Fruit fly (Drosophila melanogaster): ENCODE results near the gene CG42526.

The CG42526 gene

DNA sequence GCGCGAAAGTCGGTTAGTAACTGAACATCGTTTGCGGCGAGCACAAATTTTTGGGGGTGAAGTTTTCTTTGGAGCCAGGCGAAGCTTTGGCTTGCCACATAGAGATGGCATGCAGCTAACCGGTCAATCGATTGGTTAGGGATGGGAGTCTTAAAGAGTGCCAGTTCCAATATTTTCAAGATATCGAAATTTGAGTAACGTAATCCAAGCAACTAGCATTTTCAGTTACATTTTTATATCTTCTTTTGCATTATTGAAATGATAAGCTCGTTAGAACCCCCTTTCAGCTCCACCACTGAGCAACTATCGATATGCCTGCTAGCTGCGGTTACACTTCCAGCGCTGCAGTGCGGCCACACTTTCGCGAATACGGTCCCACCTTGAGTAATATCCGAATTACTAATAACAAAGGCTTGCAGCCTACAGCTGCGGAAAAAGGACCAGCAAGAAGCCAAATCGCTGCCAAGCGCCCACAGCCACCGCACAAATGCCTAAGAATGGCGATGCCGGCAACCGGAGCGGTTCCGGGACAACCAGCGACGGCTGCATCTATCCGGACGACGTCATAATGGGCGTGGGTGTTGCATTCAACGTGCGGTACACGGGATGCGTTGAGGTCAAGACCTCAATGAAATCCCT lies 8.4 kb downstream of the CG42526 start, which contains the start of the genes Atat and Shc (continued):
- TF ChIP-seq Ets96B (tag; optimal IDR thresholded peaks at IDR 0.05): peak; percentile 97
- peak; percentile 100 for TF ChIP-seq Sox15 (GFP tag; optimal IDR thresholded peaks at IDR 0.05)
- TF ChIP-seq Gug (GFP tag; IDR thresholded peaks at IDR 0.05): peak; percentile 99
- peak; percentile 97 for TF ChIP-seq CG1621 (tag; optimal IDR thresholded peaks at IDR 0.05)
- TF ChIP-seq CG4318 (GFP tag; optimal IDR thresholded peaks at IDR 0.05): peak; percentile 99
- peak; percentile 96 to 99 for TF ChIP-seq salr (GFP tag; optimal IDR thresholded peaks at IDR 0.05)
- peak; percentile 99 for TF ChIP-seq CG10631 (GFP tag; optimal IDR thresholded peaks at IDR 0.05)
- peak; percentile 99 for TF ChIP-seq Eip78C (GFP tag)
- peak; percentile 99 for TF ChIP-seq CG11294 (GFP tag; IDR thresholded peaks at IDR 0.05)
- TF ChIP-seq Sox102F (GFP tag; optimal IDR thresholded peaks at IDR 0.05): peak; percentile 97
- peak; percentile 95 for TF ChIP-seq Eip93F (GFP tag; optimal IDR thresholded peaks at IDR 0.05)
- peak; percentile 95 for TF ChIP-seq spab (GFP tag; optimal IDR thresholded peaks at IDR 0.05)
- peak; percentile 98 for TF ChIP-seq net (GFP tag; optimal IDR thresholded peaks at IDR 0.05)
- peak; percentile 94 for TF ChIP-seq CG8119 (GFP tag; IDR thresholded peaks at IDR 0.05)
- peak; percentile 99 for TF ChIP-seq topi (GFP tag; optimal IDR thresholded peaks at IDR 0.05)
- peak; percentile 97 for TF ChIP-seq vri (GFP tag; optimal IDR thresholded peaks at IDR 0.05)
- TF ChIP-seq Smox (GFP tag; optimal IDR thresholded peaks at IDR 0.05): peak; percentile 99
- TF ChIP-seq CG8632 (GFP tag; optimal IDR thresholded peaks at IDR 0.05): peak; percentile 98
- peak; percentile 93 for TF ChIP-seq CG6808 (GFP tag; optimal IDR thresholded peaks at IDR 0.05)
- peak; percentile 98 for TF ChIP-seq CG6792 (GFP tag; optimal IDR thresholded peaks at IDR 0.05)
- peak; percentile 99 for TF ChIP-seq Ets21C (GFP tag; optimal IDR thresholded peaks at IDR 0.05)
- TF ChIP-seq eg (GFP tag; IDR thresholded peaks at IDR 0.05): peak; percentile 99
- peak; percentile 95 for TF ChIP-seq fd85E (GFP tag; optimal IDR thresholded peaks at IDR 0.05)
- peak; percentile 99 for TF ChIP-seq esn (GFP tag; optimal IDR thresholded peaks at IDR 0.05)
- peak; percentile 90 for TF ChIP-seq CG6276 (GFP tag; optimal IDR thresholded peaks at IDR 0.05)

DNA sequence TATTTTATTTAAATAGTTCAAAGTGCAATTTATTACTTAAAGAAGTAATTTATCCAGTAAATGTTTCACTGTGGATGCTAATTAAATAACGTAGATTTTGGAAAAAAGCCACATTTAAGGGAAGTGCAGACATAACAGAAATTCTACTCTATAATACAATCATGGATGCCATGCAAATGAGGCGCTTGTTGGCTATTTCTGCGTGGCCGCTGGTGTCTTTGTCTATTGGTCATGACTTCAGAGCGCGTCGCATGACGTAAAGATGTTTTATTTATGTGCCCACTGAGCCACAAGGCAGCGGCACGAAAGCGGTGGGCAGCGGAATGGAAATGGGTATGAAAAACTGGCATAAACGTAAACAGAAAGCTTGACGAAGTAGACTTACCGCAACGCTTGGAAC lies 9.4 kb downstream of the CG42526 start:
- TF ChIP-seq Ets21C (GFP tag; optimal IDR thresholded peaks at IDR 0.05): no peak
- TF ChIP-seq CG6854 (GFP tag; optimal IDR thresholded peaks at IDR 0.05): no peak
- no peak for TF ChIP-seq Smox (GFP tag; optimal IDR thresholded peaks at IDR 0.05)
- TF ChIP-seq CG7368 (GFP tag; optimal IDR thresholded peaks at IDR 0.05): no peak
- no peak for TF ChIP-seq topi (GFP tag; optimal IDR thresholded peaks at IDR 0.05)
- TF ChIP-seq CG6163 (GFP tag; IDR thresholded peaks at IDR 0.05): peak; percentile 40; the same call in 1 of the 3 replicates
- no peak for TF ChIP-seq achi (GFP tag; optimal IDR thresholded peaks at IDR 0.05)
- TF ChIP-seq CG4318 (GFP tag; optimal IDR thresholded peaks at IDR 0.05): peak; percentile 0
- no peak for TF ChIP-seq Sox14 (GFP tag; optimal IDR thresholded peaks at IDR 0.05)
- TF ChIP-seq net (GFP tag; optimal IDR thresholded peaks at IDR 0.05): peak; percentile 31
- no peak for TF ChIP-seq CG8319 (GFP tag; optimal IDR thresholded peaks at IDR 0.05)
- peak; percentile 55 for TF ChIP-seq CG15336 (GFP tag; IDR thresholded peaks at IDR 0.05)
- no peak for TF ChIP-seq CG11762 (GFP tag; optimal IDR thresholded peaks at IDR 0.05; ENCODE audit: insufficient read depth)
- TF ChIP-seq vri (GFP tag; optimal IDR thresholded peaks at IDR 0.05): peak; percentile 22
- peak; percentile 35; the same call in 2 of the 3 replicates for TF ChIP-seq CG8119 (GFP tag; IDR thresholded peaks at IDR 0.05)
- TF ChIP-seq eg (GFP tag; IDR thresholded peaks at IDR 0.05): peak; percentile 63; the same call in 2 of the 3 replicates
- no peak for TF ChIP-seq cyc (GFP tag; optimal IDR thresholded peaks at IDR 0.05)
- no peak for TF ChIP-seq Lpt (GFP tag; optimal IDR thresholded peaks at IDR 0.05)
- peak; percentile 3 for TF ChIP-seq CG3919 (GFP tag; optimal IDR thresholded peaks at IDR 0.05)
- TF ChIP-seq Hr4 (GFP tag; optimal IDR thresholded peaks at IDR 0.05): peak; percentile 63
- no peak for TF ChIP-seq acj6 (GFP tag; optimal IDR thresholded peaks at IDR 0.05)
- no peak for TF ChIP-seq Sox15 (GFP tag; optimal IDR thresholded peaks at IDR 0.05)
- no peak for TF ChIP-seq CG34406 (GFP tag; optimal IDR thresholded peaks at IDR 0.05)
- peak; percentile 36 for TF ChIP-seq Eip78C (GFP tag)
- TF ChIP-seq Hr38 (GFP tag; optimal IDR thresholded peaks at IDR 0.05): no peak
- TF ChIP-seq Blimp-1 (GFP tag; optimal IDR thresholded peaks at IDR 0.05): no peak
- TF ChIP-seq CG9139 (GFP tag; optimal IDR thresholded peaks at IDR 0.05): no peak
- no peak for TF ChIP-seq CG8632 (GFP tag; optimal IDR thresholded peaks at IDR 0.05)
- peak; percentile 64 for TF ChIP-seq CG32006 (GFP tag; optimal IDR thresholded peaks at IDR 0.05)
- peak; percentile 10 for TF ChIP-seq CG6276 (GFP tag; optimal IDR thresholded peaks at IDR 0.05)
- no peak for TF ChIP-seq salr (GFP tag; optimal IDR thresholded peaks at IDR 0.05)
- peak; percentile 50 for TF ChIP-seq svp (GFP tag)
- no peak for TF ChIP-seq CG31627 (GFP tag; optimal IDR thresholded peaks at IDR 0.05)
- no peak for TF ChIP-seq fd85E (GFP tag; optimal IDR thresholded peaks at IDR 0.05)
- no peak for TF ChIP-seq dsx (GFP tag; optimal IDR thresholded peaks at IDR 0.05; ENCODE audit: poor library complexity, severe bottlenecking)
- TF ChIP-seq Ets96B (tag; optimal IDR thresholded peaks at IDR 0.05): no peak
- TF ChIP-seq CG1621 (tag; optimal IDR thresholded peaks at IDR 0.05): no peak

All from whole organism, prepupa.